Fruit fly (Drosophila melanogaster): ENCODE measurements around the gene CG14543.

CG14543 gene

DNA sequence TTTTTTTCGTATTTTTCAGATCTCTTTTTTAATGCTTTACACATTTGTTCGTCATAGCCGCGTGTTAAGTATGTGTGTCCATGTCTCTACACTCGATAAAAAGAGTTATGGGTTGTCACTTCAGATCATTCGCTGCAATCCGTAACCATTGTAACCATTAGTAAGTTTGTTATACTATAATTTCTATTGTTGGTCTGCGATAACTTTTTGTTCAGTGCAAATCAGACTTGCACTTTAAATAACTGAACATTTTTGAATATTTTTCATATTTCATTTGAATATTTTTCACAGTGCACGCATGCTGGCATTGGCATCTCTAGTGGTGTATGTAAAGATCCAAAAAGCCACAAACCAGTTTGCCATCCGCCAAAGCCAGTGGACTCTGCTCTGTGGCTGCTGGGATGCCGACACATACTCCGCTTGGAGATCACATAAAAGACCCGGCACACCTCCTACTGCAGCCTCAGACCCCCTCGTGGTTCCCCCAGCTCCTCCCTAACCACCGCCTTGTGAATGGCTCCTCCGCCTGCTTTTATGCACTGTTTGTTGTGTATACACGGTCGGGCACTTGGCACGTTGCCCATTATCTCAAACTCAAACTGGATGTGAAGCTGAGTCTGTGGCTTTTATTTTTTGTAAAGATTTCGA is 47.4 kb upstream of the CG14543 start (continued):
- TF ChIP-seq CG15011 (GFP tag; optimal IDR thresholded peaks at IDR 0.05) (peak; percentile 73), sens-2 (GFP tag; IDR thresholded peaks at IDR 0.05) (peak; percentile 62; the same call in 1 of the 2 replicates), crol (GFP tag; IDR thresholded peaks at IDR 0.05) (peak; percentile 75), Kr (GFP tag; optimal IDR thresholded peaks at IDR 0.05) (no peak), sc (optimal IDR thresholded peaks at IDR 0.05) (no peak), sc (GFP tag; optimal IDR thresholded peaks at IDR 0.05) (peak; percentile 80), Doc3 (GFP tag; IDR thresholded peaks at IDR 0.05; ENCODE audit: partially characterized antibody) (no peak), otp (GFP tag; IDR thresholded peaks at IDR 0.05) (peak; percentile 48; the same call in 1 of the 3 replicates), al (GFP tag; IDR thresholded peaks at IDR 0.05) (peak; percentile 67), ash1 (GFP tag; optimal IDR thresholded peaks at IDR 0.05) (no peak), CG4360 (GFP tag; IDR thresholded peaks at IDR 0.05) (peak; percentile 66), ttk (GFP tag; IDR thresholded peaks at IDR 0.05) (peak; percentile 85), aop (GFP tag; IDR thresholded peaks at IDR 0.05) (peak; percentile 40; the same call in 1 of the 2 replicates), Lpt (GFP tag; optimal IDR thresholded peaks at IDR 0.05) (no peak), Hmx (GFP tag; optimal IDR thresholded peaks at IDR 0.05) (peak; percentile 60), Myb (GFP tag; optimal IDR thresholded peaks at IDR 0.05) (peak; percentile 53), Six4 (GFP tag; optimal IDR thresholded peaks at IDR 0.05) (peak; percentile 82), dmrt99B (tag; optimal IDR thresholded peaks at IDR 0.05) (peak; percentile 93), CG9437 (GFP tag; optimal IDR thresholded peaks at IDR 0.05) (peak; percentile 83), CG17829 (tag; optimal IDR thresholded peaks at IDR 0.05) (peak; percentile 93), jing (GFP tag; optimal IDR thresholded peaks at IDR 0.05) (peak; percentile 80), dpn (GFP tag; optimal IDR thresholded peaks at IDR 0.05) (peak; percentile 90 to 91), CG7928 (GFP tag; optimal IDR thresholded peaks at IDR 0.05) (peak; percentile 6), tup (GFP tag; optimal IDR thresholded peaks at IDR 0.05) (peak; percentile 72), unc-4 (GFP tag; IDR thresholded peaks at IDR 0.05; ENCODE audit: partially characterized antibody) (no peak), zen2 (GFP tag; IDR thresholded peaks at IDR 0.05; ENCODE audit: partially characterized antibody) (no peak), CG6175 (GFP tag; IDR thresholded peaks at IDR 0.05) (peak; percentile 63; the same call in 1 of the 3 replicates), CG12659 (GFP tag; optimal IDR thresholded peaks at IDR 0.05) (peak; percentile 87), wor (GFP tag; IDR thresholded peaks at IDR 0.05) (peak; percentile 73), CG12236 (GFP tag; optimal IDR thresholded peaks at IDR 0.05) (peak; percentile 66), croc (GFP tag; conservative IDR thresholded peaks at IDR 0.05) (peak; percentile 83), H15 (GFP tag; IDR thresholded peaks at IDR 0.05) (peak; percentile 85), CG10565 (GFP tag; optimal IDR thresholded peaks at IDR 0.05) (no peak), CG4328 (GFP tag; optimal IDR thresholded peaks at IDR 0.05) (peak; percentile 60), Ptx1 (GFP tag; IDR thresholded peaks at IDR 0.05) (peak; percentile 94), CG12391 (tag; optimal IDR thresholded peaks at IDR 0.05) (peak; percentile 93), CG10462 (GFP tag; optimal IDR thresholded peaks at IDR 0.05) (peak; percentile 76), Dfd (GFP tag; optimal IDR thresholded peaks at IDR 0.05) (no peak), CG31441 (GFP tag; IDR thresholded peaks at IDR 0.05) (peak; percentile 93), Trl (optimal IDR thresholded peaks at IDR 0.05) (no peak), Trl (GFP tag; optimal IDR thresholded peaks at IDR 0.05) (peak; percentile 85), CG15601 (tag; optimal IDR thresholded peaks at IDR 0.05) (peak; percentile 88), Elba2 (GFP tag; optimal IDR thresholded peaks at IDR 0.05) (peak; percentile 8), CG12744 (GFP tag; optimal IDR thresholded peaks at IDR 0.05) (peak; percentile 79), tna (GFP tag; IDR thresholded peaks at IDR 0.05; ENCODE audit: partially characterized antibody) (no peak), pita (GFP tag; optimal IDR thresholded peaks at IDR 0.05) (no peak), cwo (GFP tag; optimal IDR thresholded peaks at IDR 0.05) (peak; percentile 62), CG17385 (GFP tag; optimal IDR thresholded peaks at IDR 0.05) (peak; percentile 85), ham (GFP tag; IDR thresholded peaks at IDR 0.05) (no peak), Doc2 (GFP tag; IDR thresholded peaks at IDR 0.05) (0 out of 2 replicates have a peak, but pooled peaks have one; percentile 29), schlank (tag; optimal IDR thresholded peaks at IDR 0.05) (peak; percentile 48)
